Worm (Caenorhabditis elegans) whole organism, young adult: ENCODE data around the gene F37B12.1.

Source experiments
- B0336.3 ChIP-seq: fragments of 200-800 bp; sonication (Bioruptor generic); IDR thresholded peaks from 2 replicates; pipeline ENCODE4 v1.3.6; 2022; ENCODE audit warnings: missing genetic modification characterization, missing compliant biosample characterization
- F10E7.11 ChIP-seq: sonication (generic microtip); optimal IDR thresholded peaks from 2 replicates; lab custom pipeline; 2017; ENCODE audit warnings: mild to moderate bottlenecking, missing genetic modification characterization, moderate library complexity, missing compliant biosample characterization
- F23B12.7 ChIP-seq: sonication (generic microtip); optimal IDR thresholded peaks from 2 replicates; lab custom pipeline; 2017; ENCODE audit warnings: missing genetic modification characterization, mild to moderate bottlenecking, missing compliant biosample characterization, antibody characterized with exemption, moderate library complexity; ENCODE audit not compliant: insufficient read depth
- F39B2.1 ChIP-seq: fragments of 200-800 bp; sonication (Bioruptor generic); IDR thresholded peaks from 2 replicates; pipeline ENCODE4 v1.3.6; 2022; ENCODE audit warnings: missing genetic modification reagents, missing genetic modification characterization, missing compliant biosample characterization
- F52B5.7 ChIP-seq: sonication (generic microtip); optimal IDR thresholded peaks from 2 replicates; lab custom pipeline; 2016; ENCODE audit warnings: mild to moderate bottlenecking, missing genetic modification characterization, missing compliant biosample characterization
- F57A8.1 ChIP-seq: fragments of 200-800 bp; sonication (Bioruptor generic); optimal IDR thresholded peaks from 2 replicates; lab custom pipeline; 2018; ENCODE audit warnings: mild to moderate bottlenecking, missing genetic modification characterization, moderate library complexity, missing compliant biosample characterization
- K12H6.12 ChIP-seq: fragments of 200-800 bp; sonication (Bioruptor generic); optimal IDR thresholded peaks from 2 replicates; lab custom pipeline; 2018; ENCODE audit warnings: mild to moderate bottlenecking, missing genetic modification characterization, missing compliant biosample characterization
- T07F8.4 ChIP-seq: sonication (generic microtip); optimal IDR thresholded peaks from 2 replicates; lab custom pipeline; 2016; ENCODE audit warnings: mild to moderate bottlenecking, missing genetic modification characterization, moderate library complexity, missing compliant biosample characterization
- Y56A3A.18 ChIP-seq: fragments of 200-800 bp; sonication (Bioruptor generic); IDR thresholded peaks from 2 replicates; pipeline ENCODE4 v1.3.6; 2022; ENCODE audit warnings: missing genetic modification reagents, missing genetic modification characterization, missing compliant biosample characterization
- Y67H2A.10 ChIP-seq: fragments of 200-800 bp; sonication (Bioruptor generic); conservative IDR thresholded peaks from 2 replicates; pipeline ENCODE4 v1.3.6; 2022; ENCODE audit warnings: missing genetic modification reagents, missing genetic modification characterization, missing compliant biosample characterization
- Y79H2A.3 ChIP-seq: fragments of 200-800 bp; sonication (Bioruptor generic); conservative IDR thresholded peaks from 2 replicates; pipeline ENCODE4 v1.3.6; 2022; ENCODE audit warnings: missing genetic modification reagents, missing genetic modification characterization, missing compliant biosample characterization
- ZK185.1 ChIP-seq: sonication (generic microtip); optimal IDR thresholded peaks from 2 replicates; lab custom pipeline; 2016; ENCODE audit warnings: mild to moderate bottlenecking, missing genetic modification characterization, missing compliant biosample characterization; ENCODE audit not compliant: poor library complexity, severe bottlenecking
- akir-1 ChIP-seq: fragments of 200-800 bp; sonication (Bioruptor generic); optimal IDR thresholded peaks from 2 replicates; lab custom pipeline; 2018; ENCODE audit warnings: mild to moderate bottlenecking, missing genetic modification characterization, moderate library complexity, missing compliant biosample characterization
- aptf-3 ChIP-seq: fragments of 200-800 bp; sonication (Bioruptor generic); IDR thresholded peaks from 2 replicates; pipeline ENCODE4 v1.3.6; 2022; ENCODE audit warnings: missing genetic modification characterization, missing compliant biosample characterization
- atf-7 ChIP-seq: sonication (generic microtip); optimal IDR thresholded peaks from 2 replicates; lab custom pipeline; 2017; ENCODE audit warnings: mild to moderate bottlenecking, missing genetic modification characterization, missing compliant biosample characterization
- bed-2 ChIP-seq: fragments of 200-800 bp; sonication (Bioruptor generic); IDR thresholded peaks from 2 replicates; pipeline ENCODE4 v1.3.6; 2022; ENCODE audit warnings: missing genetic modification reagents, missing genetic modification characterization, missing compliant biosample characterization
- ccch-3 ChIP-seq: fragments of 200-800 bp; sonication (Bioruptor generic); optimal IDR thresholded peaks from 2 replicates; lab custom pipeline; 2018; ENCODE audit warnings: mild to moderate bottlenecking, missing genetic modification characterization, missing compliant biosample characterization
- cebp-1 ChIP-seq, 2 experiments: fragments of 200-800 bp in 1 of 2; sonication (Bioruptor generic) in 1 of 2; sonication (generic microtip) in 1 of 2; IDR thresholded peaks in 1 of 2; optimal IDR thresholded peaks in 1 of 2; 2 replicates each; pipeline versions ENCODE4 v1.3.6 to Lab custom; 2017 to 2022; ENCODE audit warnings: missing compliant biosample characterization in 2 of 2, missing genetic modification characterization in 2 of 2, mild to moderate bottlenecking in 1 of 2, missing genetic modification reagents in 1 of 2, moderate library complexity in 1 of 2
- ceh-58 ChIP-seq: fragments of 200-800 bp; sonication (Bioruptor generic); IDR thresholded peaks from 2 replicates; pipeline ENCODE4 v1.3.6; 2022; ENCODE audit warnings: missing genetic modification characterization, missing compliant biosample characterization
- dpff-1 ChIP-seq: sonication (generic microtip); optimal IDR thresholded peaks from 2 replicates; lab custom pipeline; 2017; ENCODE audit warnings: mild to moderate bottlenecking, missing genetic modification characterization, missing compliant biosample characterization
- ets-4 ChIP-seq: fragments of 200-800 bp; sonication (Bioruptor generic); optimal IDR thresholded peaks from 2 replicates; lab custom pipeline; 2018; ENCODE audit warnings: mild to moderate bottlenecking, missing genetic modification characterization, missing compliant biosample characterization
- fkh-3 ChIP-seq: sonication (generic microtip); optimal IDR thresholded peaks from 2 replicates; lab custom pipeline; 2016; ENCODE audit warnings: mild to moderate bottlenecking, missing genetic modification characterization, missing compliant biosample characterization
- him-1 ChIP-seq: sonication (generic microtip); optimal IDR thresholded peaks from 2 replicates; lab custom pipeline; 2016; ENCODE audit warnings: missing genotype, missing genetic modification reagents, missing genetic modification characterization, missing compliant biosample characterization
- hlh-12 ChIP-seq: sonication (generic microtip); optimal IDR thresholded peaks from 2 replicates; lab custom pipeline; 2016; ENCODE audit warnings: missing genetic modification characterization, missing compliant biosample characterization
- hmg-1.2 ChIP-seq: fragments of 200-800 bp; sonication (Bioruptor generic); IDR thresholded peaks from 2 replicates; pipeline ENCODE4 v1.3.6; 2022; ENCODE audit warnings: missing genetic modification reagents, missing genetic modification characterization, missing compliant biosample characterization
- hrde-1 ChIP-seq: sonication (generic microtip); optimal IDR thresholded peaks from 2 replicates; lab custom pipeline; 2016; ENCODE audit warnings: missing genetic modification characterization, mild to moderate bottlenecking, missing compliant biosample characterization, moderate library complexity, missing genotype, missing genetic modification reagents, borderline replicate concordance
- lag-1 ChIP-seq: fragments of 200-800 bp; sonication (Bioruptor generic); IDR thresholded peaks from 2 replicates; pipeline ENCODE4 v1.3.6; 2022; ENCODE audit warnings: missing genetic modification reagents, missing genetic modification characterization, missing compliant biosample characterization
- lin-26 ChIP-seq: fragments of 200-800 bp; sonication (Bioruptor generic); IDR thresholded peaks from 2 replicates; pipeline ENCODE4 v1.3.6; 2022; ENCODE audit warnings: missing genetic modification reagents, missing genetic modification characterization, missing compliant biosample characterization
- lin-35 ChIP-seq, 3 experiments: fragments of 150-350 bp in 2 of 3; sonication (generic microtip) in 1 of 3; optimal IDR thresholded peaks; 2 replicates each; lab custom pipeline; 2014 to 2018; ENCODE audit warnings: missing biosample characterization in 3 of 3, missing genetic modification characterization in 3 of 3, missing genetic modification reagents in 3 of 3
- madf-3 ChIP-seq: fragments of 200-800 bp; sonication (Bioruptor generic); IDR thresholded peaks from 2 replicates; pipeline ENCODE4 v1.3.6; 2022; ENCODE audit warnings: missing genetic modification reagents, missing genetic modification characterization, missing compliant biosample characterization
- mes-4 ChIP-seq: sonication (generic microtip); optimal IDR thresholded peaks from 2 replicates; lab custom pipeline; 2016; ENCODE audit warnings: missing genotype, missing genetic modification characterization, missing compliant biosample characterization
- mxl-1 ChIP-seq: sonication (generic microtip); optimal IDR thresholded peaks from 2 replicates; lab custom pipeline; 2016; ENCODE audit warnings: missing genetic modification characterization, missing compliant biosample characterization
- nfya-1 ChIP-seq: sonication (generic microtip); optimal IDR thresholded peaks from 2 replicates; lab custom pipeline; 2017; ENCODE audit warnings: antibody characterized with exemption, missing compliant biosample characterization, missing genetic modification characterization, borderline replicate concordance; ENCODE audit not compliant: insufficient read depth
- nfya-2 ChIP-seq: fragments of 200-800 bp; sonication (Bioruptor generic); IDR thresholded peaks from 2 replicates; pipeline ENCODE4 v1.3.6; 2022; ENCODE audit warnings: missing genetic modification reagents, missing genetic modification characterization, missing compliant biosample characterization
- rcor-1 ChIP-seq: fragments of 200-800 bp; sonication (Bioruptor generic); IDR thresholded peaks from 2 replicates; pipeline ENCODE4 v1.3.6; 2022; ENCODE audit warnings: missing genetic modification reagents, missing genetic modification characterization, missing compliant biosample characterization
- rec-8 ChIP-seq, 2 experiments: sonication (generic microtip); optimal IDR thresholded peaks; 2 replicates each; lab custom pipeline; 2016; ENCODE audit warnings: mild to moderate bottlenecking in 2 of 2, missing genetic modification characterization in 2 of 2, missing genetic modification reagents in 2 of 2, missing genotype in 2 of 2, missing biosample characterization in 1 of 2, missing compliant biosample characterization in 1 of 2, moderate library complexity in 1 of 2
- rpc-1 ChIP-seq, 2 experiments: fragments of 150-350 bp in 1 of 2; sonication (generic microtip) in 1 of 2; optimal IDR thresholded peaks; 2 replicates each; lab custom pipeline; 2014 to 2018; ENCODE audit warnings: missing biosample characterization in 1 of 2, missing genetic modification characterization in 1 of 2, missing genetic modification reagents in 1 of 2, missing genotype in 1 of 2
- sdz-38 ChIP-seq: sonication (generic microtip); optimal IDR thresholded peaks from 2 replicates; lab custom pipeline; 2016; ENCODE audit warnings: missing genotype, missing genetic modification characterization, missing compliant biosample characterization
- sea-2 ChIP-seq: fragments of 200-800 bp; sonication (Bioruptor generic); IDR thresholded peaks from 2 replicates; pipeline ENCODE4 v1.3.6; 2022; ENCODE audit warnings: missing genetic modification characterization, missing compliant biosample characterization
- sptf-2 ChIP-seq: fragments of 200-800 bp; sonication (Bioruptor generic); optimal IDR thresholded peaks from 2 replicates; lab custom pipeline; 2018; ENCODE audit warnings: mild to moderate bottlenecking, missing genetic modification characterization, missing compliant biosample characterization
- tbx-9 ChIP-seq: sonication (generic microtip); optimal IDR thresholded peaks from 2 replicates; lab custom pipeline; 2016; ENCODE audit warnings: borderline replicate concordance, missing genetic modification characterization, inconsistent platforms, missing compliant biosample characterization
- xnd-1 ChIP-seq: sonication (generic microtip); optimal IDR thresholded peaks from 2 replicates; lab custom pipeline; 2016; ENCODE audit warnings: missing genotype, missing genetic modification reagents, missing genetic modification characterization, missing compliant biosample characterization
- zim-3 ChIP-seq: sonication (generic microtip); optimal IDR thresholded peaks from 2 replicates; lab custom pipeline; 2017; ENCODE audit warnings: mild to moderate bottlenecking, missing genetic modification characterization, moderate library complexity, missing compliant biosample characterization
- ztf-22 ChIP-seq: fragments of 200-800 bp; sonication (Bioruptor generic); optimal IDR thresholded peaks from 2 replicates; lab custom pipeline; 2018; ENCODE audit warnings: mild to moderate bottlenecking, missing genetic modification characterization, moderate library complexity, missing compliant biosample characterization
- ztf-28 ChIP-seq: fragments of 200-800 bp; sonication (Bioruptor generic); IDR thresholded peaks from 2 replicates; pipeline ENCODE4 v1.3.6; 2022; ENCODE audit warnings: missing genetic modification reagents, missing genetic modification characterization, missing compliant biosample characterization
- ztf-3 ChIP-seq: fragments of 200-800 bp; sonication (Bioruptor generic); optimal IDR thresholded peaks from 2 replicates; lab custom pipeline; 2018; ENCODE audit warnings: mild to moderate bottlenecking, missing genetic modification characterization, missing compliant biosample characterization

Gene F37B12.1

ce11 chrII:9056215-9056819 lies 27.2 kb upstream of the F37B12.1 start:
- TF ChIP-seq akir-1 (GFP tag; lab: Kevin White, UChicago) (no peak), sdz-38 (tag; lab: Kevin White, UChicago) (no peak), fkh-3 (tag; lab: Kevin White, UChicago) (no peak), mxl-1 (tag; lab: Kevin White, UChicago) (no peak), mes-4 (tag; lab: Kevin White, UChicago) (peak; percentile 20), T07F8.4 (tag; lab: Kevin White, UChicago) (no peak), ceh-58 (GFP tag; lab: Robert Waterston, UW) (0 out of 2 replicates have a peak, but pooled peaks have one; percentile 18), ets-4 (GFP tag; lab: Kevin White, UChicago) (no peak), him-1 (peak; percentile 36), F52B5.7 (tag; lab: Kevin White, UChicago) (peak; percentile 65), hmg-1.2 (GFP tag; lab: Robert Waterston, UW) (peak; percentile 41; the same call in 1 of the 2 replicates), Y67H2A.10 (no peak), madf-3 (peak; percentile 77; the same call in 1 of the 2 replicates), Y56A3A.18 (GFP tag; lab: Robert Waterston, UW) (peak; percentile 81; the same call in 1 of the 2 replicates), Y79H2A.3 (GFP tag; lab: Robert Waterston, UW) (no peak), lag-1 (GFP tag; lab: Robert Waterston, UW) (no peak), F23B12.7 (tag; lab: Kevin White, UChicago) (no peak), nfya-2 (GFP tag; lab: Robert Waterston, UW) (peak; percentile 9; the same call in 1 of the 2 replicates), lin-35 (GFP tag; optimal IDR thresholded peaks at IDR 0.05; lab: Kevin White, UChicago) (peak in 1 of 3 experiments; percentile 43), hlh-12 (tag; lab: Kevin White, UChicago) (no peak), cebp-1 (GFP tag; IDR thresholded peaks at IDR 0.05; lab: Robert Waterston, UW) (no peak), cebp-1 (tag; optimal IDR thresholded peaks at IDR 0.05; lab: Kevin White, UChicago) (peak; percentile 63), bed-2 (GFP tag; lab: Robert Waterston, UW) (no peak), K12H6.12 (tag; lab: Kevin White, UChicago) (no peak), xnd-1 (tag; lab: Kevin White, UChicago) (peak; percentile 37), F10E7.11 (tag; lab: Kevin White, UChicago) (no peak), sea-2 (GFP tag; lab: Robert Waterston, UW) (no peak), tbx-9 (tag; lab: Kevin White, UChicago) (no peak), rcor-1 (GFP tag; lab: Robert Waterston, UW) (peak; percentile 84), hrde-1 (tag; lab: Kevin White, UChicago) (peak; percentile 94), F39B2.1 (GFP tag; lab: Robert Waterston, UW) (peak; percentile 79; the same call in 1 of the 2 replicates), zim-3 (tag; lab: Kevin White, UChicago) (peak; percentile 33), nfya-1 (no peak), lin-26 (peak; percentile 87), sptf-2 (GFP tag; lab: Kevin White, UChicago) (no peak), ZK185.1 (tag; lab: Kevin White, UChicago) (no peak), rec-8 (tag; optimal IDR thresholded peaks at IDR 0.05; lab: Kevin White, UChicago) (peak; percentile 42 to 62), dpff-1 (tag; lab: Kevin White, UChicago) (no peak), ccch-3 (no peak), ztf-28 (no peak), F57A8.1 (GFP tag; lab: Kevin White, UChicago) (no peak), ztf-3 (no peak), atf-7 (tag; lab: Kevin White, UChicago) (no peak), ztf-22 (GFP tag; lab: Kevin White, UChicago) (no peak), B0336.3 (GFP tag; lab: Robert Waterston, UW) (peak; percentile 95), aptf-3 (GFP tag; lab: Robert Waterston, UW) (no peak), rpc-1 (optimal IDR thresholded peaks at IDR 0.05; lab: Kevin White, UChicago) (no peak), rpc-1 (tag; optimal IDR thresholded peaks at IDR 0.05; lab: Kevin White, UChicago) (no peak)
